Worm (Caenorhabditis elegans) whole organism, late embryonic: ENCODE results near the gene W09C2.10.

ENCODE experiments used
- C38D4.7 ChIP-seq: fragments of 200-800 bp; sonication (Bioruptor generic); optimal IDR thresholded peaks from 2 replicates; lab custom pipeline; 2018; ENCODE audit warnings: mild to moderate bottlenecking, missing genetic modification characterization, moderate library complexity, missing compliant biosample characterization
- K02D7.2 ChIP-seq: sonication (generic microtip); optimal IDR thresholded peaks from 2 replicates; lab custom pipeline; 2017; ENCODE audit warnings: mild to moderate bottlenecking, missing genetic modification characterization, missing compliant biosample characterization
- ama-1 ChIP-seq: fragments of 150-350 bp; optimal IDR thresholded peaks from 2 replicates; lab custom pipeline; 2014
- ceh-22 ChIP-seq: sonication (generic microtip); optimal IDR thresholded peaks from 2 replicates; lab custom pipeline; 2017; ENCODE audit warnings: missing biosample characterization, missing genetic modification characterization
- dve-1 ChIP-seq: sonication (generic microtip); optimal IDR thresholded peaks from 2 replicates; lab custom pipeline; 2017; ENCODE audit warnings: antibody characterized with exemption, mild to moderate bottlenecking, missing genetic modification characterization, missing compliant biosample characterization
- elt-2 ChIP-seq: sonication (generic microtip); optimal IDR thresholded peaks from 2 replicates; lab custom pipeline; 2016; ENCODE audit warnings: missing genetic modification reagents, missing genetic modification characterization, missing compliant biosample characterization
- eyg-1 ChIP-seq: sonication (generic microtip); optimal IDR thresholded peaks from 2 replicates; lab custom pipeline; 2016; ENCODE audit warnings: missing genotype, missing genetic modification characterization, missing compliant biosample characterization
- fax-1 ChIP-seq: sonication (generic microtip); optimal IDR thresholded peaks from 2 replicates; lab custom pipeline; 2016; ENCODE audit warnings: missing genotype, missing genetic modification characterization, missing compliant biosample characterization
- hlh-13 ChIP-seq: fragments of 200-800 bp; sonication (Bioruptor generic); optimal IDR thresholded peaks from 2 replicates; lab custom pipeline; 2018; ENCODE audit warnings: mild to moderate bottlenecking, missing genetic modification characterization, missing compliant biosample characterization
- nhr-11 ChIP-seq: fragments of 150-350 bp; optimal IDR thresholded peaks from 2 replicates; lab custom pipeline; 2014; ENCODE audit warnings: missing biosample characterization, missing genetic modification characterization
- npax-4 ChIP-seq: sonication (generic microtip); optimal IDR thresholded peaks from 2 replicates; lab custom pipeline; 2016; ENCODE audit warnings: missing genetic modification characterization, missing compliant biosample characterization
- pqm-1 ChIP-seq: sonication (generic microtip); optimal IDR thresholded peaks from 2 replicates; lab custom pipeline; 2016; ENCODE audit warnings: missing genetic modification characterization, missing compliant biosample characterization
- rnt-1 ChIP-seq: sonication (generic microtip); optimal IDR thresholded peaks from 2 replicates; lab custom pipeline; 2016; ENCODE audit warnings: missing genetic modification characterization, missing compliant biosample characterization
- ztf-16 ChIP-seq: sonication (generic microtip); optimal IDR thresholded peaks from 2 replicates; lab custom pipeline; 2017; ENCODE audit warnings: missing genetic modification characterization, missing compliant biosample characterization

DNA sequence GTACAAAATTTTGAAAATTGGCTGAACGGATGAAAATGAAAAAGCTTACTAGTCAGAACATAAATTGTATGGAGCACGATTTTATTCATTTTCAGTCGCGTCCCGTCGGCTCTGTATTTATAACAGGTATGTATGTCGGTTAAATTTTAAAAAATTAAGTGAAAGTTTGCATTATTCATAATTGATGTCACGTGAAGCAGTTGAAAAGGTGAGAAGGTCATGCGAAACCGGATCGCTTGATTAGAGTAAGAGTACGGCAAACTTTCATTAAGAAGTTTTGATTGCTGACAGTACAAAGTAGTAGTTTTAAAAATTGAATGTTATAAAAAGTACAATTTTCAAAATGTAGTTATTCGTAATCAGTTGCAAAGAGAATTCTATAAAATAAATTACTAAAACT, 48.3 kb upstream of the W09C2.10 start:
- TF ChIP-seq rnt-1 (tag; lab: Kevin White, UChicago) (no peak), ama-1 (lab: Kevin White, UChicago) (no peak), eyg-1 (tag; lab: Kevin White, UChicago) (no peak), npax-4 (tag; lab: Kevin White, UChicago) (no peak), elt-2 (tag; lab: Kevin White, UChicago) (no peak), C38D4.7 (GFP tag; lab: Kevin White, UChicago) (no peak), fax-1 (tag; lab: Kevin White, UChicago) (no peak), nhr-11 (no peak), ztf-16 (tag; lab: Kevin White, UChicago) (no peak), ceh-22 (no peak), pqm-1 (tag; lab: Kevin White, UChicago) (no peak), dve-1 (no peak), hlh-13 (GFP tag; lab: Kevin White, UChicago) (no peak), K02D7.2 (tag; lab: Kevin White, UChicago) (no peak)
